Fruit fly (Drosophila melanogaster) whole organism, embryonic: Measurements from ENCODE around the gene CG13038.
A peak's percentile ranks its signal among the peaks of the same experiment; 100 is the strongest.

Experiments used
- Asciz ChIP-seq: fragments of 200-800 bp; sonication (Bioruptor generic); optimal IDR thresholded peaks from 2 replicates; lab custom pipeline; 2017; ENCODE audit warnings: missing biosample characterization, mild to moderate bottlenecking, missing genetic modification characterization, missing genetic modification reagents
- B-H2 ChIP-seq: fragments of 200-800 bp; sonication (Bioruptor generic); optimal IDR thresholded peaks from 2 replicates; lab custom pipeline; 2018; ENCODE audit warnings: missing biosample characterization, mild to moderate bottlenecking, missing genetic modification characterization
- CG1024 ChIP-seq: fragments of 200-800 bp; sonication (Bioruptor generic); IDR thresholded peaks from 2 replicates; pipeline ENCODE4 v1.3.6; 2022; ENCODE audit warnings: missing biosample characterization, missing genetic modification characterization
- CG10543 ChIP-seq: fragments of 200-800 bp; sonication (Bioruptor generic); optimal IDR thresholded peaks from 3 replicates; lab custom pipeline; 2017; ENCODE audit warnings: missing biosample characterization, mild to moderate bottlenecking, missing genetic modification characterization, moderate library complexity
- CG1233 ChIP-seq: fragments of 200-800 bp; sonication (Bioruptor generic); optimal IDR thresholded peaks from 4 replicates; lab custom pipeline; 2018; ENCODE audit warnings: missing biosample characterization, mild to moderate bottlenecking, missing genetic modification characterization
- CG13287 ChIP-seq: fragments of 200-800 bp; sonication (Bioruptor generic); IDR thresholded peaks from 2 replicates; pipeline ENCODE4 v1.3.6; 2022; ENCODE audit warnings: missing biosample characterization, missing genetic modification characterization; ENCODE audit not compliant: partially characterized antibody
- CG13624 ChIP-seq: fragments of 200-800 bp; sonication (Bioruptor generic); optimal IDR thresholded peaks from 2 replicates; lab custom pipeline; 2016; ENCODE audit warnings: missing biosample characterization, missing genetic modification characterization
- CG13894 ChIP-seq: fragments of 200-800 bp; sonication (Bioruptor generic); optimal IDR thresholded peaks from 3 replicates; lab custom pipeline; 2018; ENCODE audit warnings: missing biosample characterization, mild to moderate bottlenecking, missing genetic modification characterization, moderate library complexity
- CG17612 ChIP-seq: fragments of 200-800 bp; sonication (Bioruptor generic); IDR thresholded peaks from 2 replicates; pipeline ENCODE4 v1.3.6; 2022; ENCODE audit warnings: missing biosample characterization, missing genetic modification characterization
- CG3163 ChIP-seq: fragments of 200-800 bp; sonication (Bioruptor generic); optimal IDR thresholded peaks from 3 replicates; lab custom pipeline; 2016; ENCODE audit warnings: missing biosample characterization, missing genetic modification characterization
- CG33213 ChIP-seq: fragments of 200-800 bp; sonication (Bioruptor generic); optimal IDR thresholded peaks from 3 replicates; lab custom pipeline; 2016; ENCODE audit warnings: missing biosample characterization, missing genetic modification characterization
- CG4617 ChIP-seq: fragments of 200-800 bp; sonication (Bioruptor generic); optimal IDR thresholded peaks from 3 replicates; lab custom pipeline; 2016; ENCODE audit warnings: missing biosample characterization, missing genetic modification characterization, borderline replicate concordance
- CG5953 ChIP-seq: fragments of 200-800 bp; sonication (Bioruptor generic); IDR thresholded peaks from 2 replicates; pipeline ENCODE4 v1.3.6; 2022; ENCODE audit warnings: missing biosample characterization, missing genetic modification characterization
- CG6254 ChIP-seq: fragments of 200-800 bp; sonication (Bioruptor generic); optimal IDR thresholded peaks from 3 replicates; lab custom pipeline; 2017; ENCODE audit warnings: mild to moderate bottlenecking, missing biosample characterization, missing genetic modification reagents, missing genetic modification characterization
- CG7786 ChIP-seq: fragments of 200-800 bp; sonication (Bioruptor generic); optimal IDR thresholded peaks from 2 replicates; lab custom pipeline; 2016; ENCODE audit warnings: missing biosample characterization, missing genetic modification characterization
- CG7928 ChIP-seq: fragments of 200-800 bp; sonication (Bioruptor generic); optimal IDR thresholded peaks from 2 replicates; lab custom pipeline; 2017; ENCODE audit warnings: missing biosample characterization, mild to moderate bottlenecking, missing genetic modification characterization
- CG8290 ChIP-seq, 3 experiments: fragments of 200-800 bp; sonication (Bioruptor generic); optimal IDR thresholded peaks; 2 replicates each; lab custom pipeline; 2016 to 2019; ENCODE audit warnings: missing biosample characterization in 3 of 3, missing genetic modification characterization in 3 of 3, mild to moderate bottlenecking in 2 of 3, moderate library complexity in 1 of 3
- CG9817 ChIP-seq: fragments of 200-800 bp; sonication (Bioruptor generic); optimal IDR thresholded peaks from 2 replicates; lab custom pipeline; 2018; ENCODE audit warnings: missing biosample characterization, mild to moderate bottlenecking, missing genetic modification characterization, moderate library complexity
- CkIIα-i1 ChIP-seq: fragments of 200-800 bp; sonication (Bioruptor generic); IDR thresholded peaks from 2 replicates; pipeline ENCODE4 v1.3.6; 2022; ENCODE audit warnings: missing biosample characterization, missing genetic modification characterization
- D ChIP-seq, 2 experiments: fragments of 200-800 bp in 1 of 2; fragments of >200 bp in 1 of 2; sonication (Bioruptor generic) in 1 of 2; optimal IDR thresholded peaks; 2 replicates in 1 of 2; 3 replicates in 1 of 2; lab custom pipeline; 2017; ENCODE audit warnings: mild to moderate bottlenecking in 1 of 2, missing biosample characterization in 1 of 2, missing genetic modification characterization in 1 of 2, missing genetic modification reagents in 1 of 2
- Dll ChIP-seq: fragments of 200-800 bp; sonication (Bioruptor generic); IDR thresholded peaks from 4 replicates; pipeline ENCODE4 v1.3.6; 2022; ENCODE audit warnings: missing biosample characterization, missing genetic modification characterization; ENCODE audit not compliant: partially characterized antibody
- Doc3 ChIP-seq: fragments of 200-800 bp; sonication (Bioruptor generic); IDR thresholded peaks from 3 replicates; pipeline ENCODE4 v1.3.6; 2022; ENCODE audit warnings: missing biosample characterization, missing genetic modification characterization; ENCODE audit not compliant: partially characterized antibody
- HLHmδ ChIP-seq: fragments of 200-800 bp; sonication (Bioruptor generic); optimal IDR thresholded peaks from 2 replicates; lab custom pipeline; 2018; ENCODE audit warnings: missing biosample characterization, mild to moderate bottlenecking, missing genetic modification characterization, moderate library complexity
- Lim3 ChIP-seq: fragments of 200-800 bp; sonication (Bioruptor generic); IDR thresholded peaks from 2 replicates; pipeline ENCODE4 v1.3.6; 2022; ENCODE audit warnings: missing biosample characterization, missing genetic modification characterization
- MESR4 ChIP-seq: fragments of 200-800 bp; sonication (Bioruptor generic); optimal IDR thresholded peaks from 2 replicates; lab custom pipeline; 2018; ENCODE audit warnings: missing biosample characterization, mild to moderate bottlenecking, missing genetic modification characterization, moderate library complexity
- Med ChIP-seq: fragments of 200-800 bp; sonication (Bioruptor generic); peaks from one replicate; lab custom pipeline; 2016; ENCODE audit warnings: missing biosample characterization, missing genetic modification characterization, mild to moderate bottlenecking, inconsistent platforms, moderate library complexity
- Myb ChIP-seq: fragments of 200-800 bp; sonication (Bioruptor generic); optimal IDR thresholded peaks from 2 replicates; lab custom pipeline; 2016; ENCODE audit warnings: missing biosample characterization, missing genetic modification characterization
- NfI ChIP-seq: fragments of 200-800 bp; sonication (Bioruptor generic); optimal IDR thresholded peaks from 3 replicates; lab custom pipeline; 2018; ENCODE audit warnings: missing biosample characterization, mild to moderate bottlenecking, missing genetic modification characterization, moderate library complexity
- Oaz ChIP-seq: fragments of 200-800 bp; sonication (Bioruptor generic); IDR thresholded peaks from 2 replicates; pipeline ENCODE4 v1.3.6; 2022; ENCODE audit warnings: missing biosample characterization, missing genetic modification characterization
- Pdp1 ChIP-seq, 2 experiments: fragments of 200-800 bp; sonication (Bioruptor generic); optimal IDR thresholded peaks; 3 replicates each; lab custom pipeline; 2016; ENCODE audit warnings: missing biosample characterization in 2 of 2, missing genetic modification characterization in 2 of 2, mild to moderate bottlenecking in 1 of 2, moderate library complexity in 1 of 2
- Ravus ChIP-seq: fragments of 200-800 bp; sonication (Bioruptor generic); IDR thresholded peaks from 2 replicates; pipeline ENCODE4 v1.3.6; 2022; ENCODE audit warnings: missing biosample characterization, missing genetic modification characterization
- Sox100B ChIP-seq: fragments of 200-800 bp; sonication (Bioruptor generic); optimal IDR thresholded peaks from 3 replicates; lab custom pipeline; 2018; ENCODE audit warnings: missing biosample characterization, mild to moderate bottlenecking, missing genetic modification characterization
- Usf ChIP-seq: fragments of 200-800 bp; sonication (Bioruptor generic); optimal IDR thresholded peaks from 2 replicates; lab custom pipeline; 2017; ENCODE audit warnings: missing genotype, missing biosample characterization, missing genetic modification characterization
- ara ChIP-seq: fragments of 200-800 bp; sonication (Bioruptor generic); IDR thresholded peaks from 2 replicates; pipeline ENCODE4 v1.3.6; 2022; ENCODE audit warnings: missing biosample characterization, missing genetic modification characterization
- ase ChIP-seq: fragments of 200-800 bp; sonication (Bioruptor generic); IDR thresholded peaks from 3 replicates; pipeline ENCODE4 v1.3.6; 2022; ENCODE audit warnings: missing biosample characterization, missing genetic modification characterization
- az2 ChIP-seq: fragments of 200-800 bp; sonication (Bioruptor generic); optimal IDR thresholded peaks from 3 replicates; lab custom pipeline; 2016; ENCODE audit warnings: missing biosample characterization, missing genetic modification characterization
- bab2 ChIP-seq: fragments of 200-800 bp; sonication (Bioruptor generic); optimal IDR thresholded peaks from 2 replicates; lab custom pipeline; 2016; ENCODE audit warnings: missing biosample characterization, missing genetic modification characterization
- chinmo ChIP-seq: fragments of 200-800 bp; sonication (Bioruptor generic); IDR thresholded peaks from 4 replicates; pipeline ENCODE4 v1.3.6; 2022; ENCODE audit warnings: missing biosample characterization, missing genetic modification characterization; ENCODE audit not compliant: partially characterized antibody
- nerfin-2 ChIP-seq: fragments of 200-800 bp; sonication (Bioruptor generic); IDR thresholded peaks from 2 replicates; pipeline ENCODE4 v1.3.6; 2022; ENCODE audit warnings: missing biosample characterization, missing genetic modification characterization; ENCODE audit not compliant: partially characterized antibody
- pita ChIP-seq: fragments of 200-800 bp; sonication (Bioruptor generic); optimal IDR thresholded peaks from 2 replicates; lab custom pipeline; 2017; ENCODE audit warnings: missing biosample characterization, mild to moderate bottlenecking, missing genetic modification characterization
- psq ChIP-seq: fragments of 200-800 bp; sonication (Bioruptor generic); optimal IDR thresholded peaks from 2 replicates; lab custom pipeline; 2017; ENCODE audit warnings: missing biosample characterization, missing genetic modification characterization
- salm ChIP-seq: fragments of 200-800 bp; sonication (Bioruptor generic); optimal IDR thresholded peaks from 2 replicates; lab custom pipeline; 2018; ENCODE audit warnings: missing biosample characterization, mild to moderate bottlenecking, missing genetic modification characterization
- slbo ChIP-seq: fragments of 200-800 bp; sonication (Bioruptor generic); IDR thresholded peaks from 2 replicates; pipeline ENCODE4 v1.3.6; 2022; ENCODE audit warnings: missing biosample characterization, missing genetic modification characterization
- slp2 ChIP-seq: fragments of 200-800 bp; sonication (Bioruptor generic); optimal IDR thresholded peaks from 2 replicates; lab custom pipeline; 2016; ENCODE audit warnings: missing biosample characterization, missing genetic modification characterization

Gene CG13038

DNA sequence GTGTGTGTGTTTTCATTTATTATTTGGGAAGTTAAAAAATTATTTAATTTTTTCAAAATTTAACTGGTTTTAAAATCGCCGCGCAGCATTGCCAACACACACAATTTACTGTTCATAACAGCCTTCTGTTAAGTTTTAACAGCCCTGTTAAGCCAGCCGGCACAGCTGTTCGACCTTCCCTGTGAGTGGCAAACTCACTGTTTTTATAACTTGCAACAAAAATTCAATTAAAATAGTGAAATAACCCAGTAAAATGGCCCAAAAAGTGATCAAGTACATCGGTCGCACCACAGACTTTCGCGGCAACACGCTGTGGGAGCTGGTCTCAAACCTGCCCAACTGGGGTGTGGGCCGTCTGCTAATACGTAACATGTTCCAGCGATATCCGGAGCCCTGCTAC, 20.2 kb upstream of the CG13038 start, which contains the start of gene mRpS34 (continued):
- TF ChIP-seq CkIIα-i1 (GFP tag; lab: Robert Waterston, UW) (no peak), CG8290 (GFP tag; optimal IDR thresholded peaks at IDR 0.05; lab: Kevin White, UChicago) (no peak), CG8290 (tag; optimal IDR thresholded peaks at IDR 0.05; lab: Kevin White, UChicago) (no peak), HLHmδ (GFP tag; lab: Kevin White, UChicago) (no peak), Usf (GFP tag; lab: Kevin White, UChicago) (no peak), chinmo (0 out of 4 replicates have a peak, but pooled peaks have one; percentile 27), Sox100B (GFP tag; lab: Kevin White, UChicago) (no peak), D (optimal IDR thresholded peaks at IDR 0.05; lab: Kevin White, UChicago) (no peak), D (GFP tag; optimal IDR thresholded peaks at IDR 0.05; lab: Kevin White, UChicago) (no peak), CG10543 (GFP tag; lab: Kevin White, UChicago) (no peak), CG4617 (peak; percentile 52), MESR4 (peak; percentile 81), CG13624 (GFP tag; lab: Kevin White, UChicago) (no peak), CG3163 (no peak), psq (GFP tag; lab: Kevin White, UChicago) (no peak), CG13894 (tag; lab: Kevin White, UChicago) (no peak), CG1233 (no peak), bab2 (no peak), CG33213 (GFP tag; lab: Kevin White, UChicago) (no peak), salm (no peak), CG13287 (peak; percentile 36), B-H2 (GFP tag; lab: Kevin White, UChicago) (no peak), slp2 (no peak), ase (no peak), Myb (GFP tag; lab: Kevin White, UChicago) (peak; percentile 89), Lim3 (GFP tag; lab: Robert Waterston, UW) (no peak), CG17612 (GFP tag; lab: Robert Waterston, UW) (no peak), CG9817 (no peak), CG6254 (GFP tag; lab: Kevin White, UChicago) (no peak), ara (GFP tag; lab: Robert Waterston, UW) (no peak), CG1024 (GFP tag; lab: Robert Waterston, UW) (no peak), CG7928 (no peak), CG5953 (GFP tag; lab: Robert Waterston, UW) (no peak), Pdp1 (GFP tag; optimal IDR thresholded peaks at IDR 0.05; lab: Kevin White, UChicago) (peak in 1 of 2 experiments; percentile 85), nerfin-2 (GFP tag; lab: Robert Waterston, UW) (no peak), slbo (GFP tag; lab: Robert Waterston, UW) (no peak), NfI (GFP tag; lab: Kevin White, UChicago) (no peak), Dll (GFP tag; lab: Robert Waterston, UW) (peak; percentile 53; the same call in 1 of the 4 replicates), Doc3 (GFP tag; lab: Robert Waterston, UW) (no peak), Oaz (GFP tag; lab: Robert Waterston, UW) (no peak), az2 (GFP tag; lab: Kevin White, UChicago) (no peak), pita (GFP tag; lab: Kevin White, UChicago) (no peak), CG7786 (GFP tag; lab: Kevin White, UChicago) (no peak), Asciz (GFP tag; lab: Kevin White, UChicago) (no peak), Med (GFP tag; lab: Kevin White, UChicago) (peak; percentile 39), Ravus (GFP tag; lab: Robert Waterston, UW) (no peak)
- TF ChIP-seq, all 482 proteins: peak for 19
